Worm (Caenorhabditis elegans): Measurements from ENCODE around the gene lron-1.

- TF ChIP-seq jun-1 (tag; optimal IDR thresholded peaks at IDR 0.05) (no peak), lin-15B (tag; optimal IDR thresholded peaks at IDR 0.05) (peak; percentile 24), tbx-2 (tag; optimal IDR thresholded peaks at IDR 0.05) (no peak), mdl-1 (tag; optimal IDR thresholded peaks at IDR 0.05) (no peak), ceh-82 (tag; optimal IDR thresholded peaks at IDR 0.05) (no peak), nhr-11 (tag; optimal IDR thresholded peaks at IDR 0.05) (no peak)
These were observed 37.7 kb downstream of the lron-1 start for ce11 chrX:14610093-14610763.

Data from whole organism, L3 larva.